Fruit fly (Drosophila melanogaster) whole organism, embryonic: ENCODE measurements around the gene bon.
A peak's percentile ranks its signal among the peaks of the same experiment; 100 is the strongest.

Experiments used
- Abd-B ChIP-seq: fragments of 200-800 bp; sonication (Bioruptor generic); optimal IDR thresholded peaks from 2 replicates; lab custom pipeline; 2018; ENCODE audit warnings: missing biosample characterization, mild to moderate bottlenecking, missing genetic modification characterization, moderate library complexity
- BEAF-32 ChIP-seq: fragments of 200-800 bp; sonication (Bioruptor generic); optimal IDR thresholded peaks from 3 replicates; lab custom pipeline; 2017; ENCODE audit warnings: missing biosample characterization, missing genetic modification characterization, mild to moderate bottlenecking, moderate library complexity, missing genetic modification reagents
- Bdp1 ChIP-seq: fragments of 200-800 bp; sonication (Bioruptor generic); optimal IDR thresholded peaks from 3 replicates; lab custom pipeline; 2016; ENCODE audit warnings: missing biosample characterization, missing genetic modification characterization
- CG10274 ChIP-seq: fragments of 200-800 bp; sonication (Bioruptor generic); optimal IDR thresholded peaks from 3 replicates; lab custom pipeline; 2017; ENCODE audit warnings: missing biosample characterization, mild to moderate bottlenecking, missing genetic modification characterization
- CG10431 ChIP-seq: fragments of 200-800 bp; sonication (Bioruptor generic); optimal IDR thresholded peaks from 3 replicates; lab custom pipeline; 2018; ENCODE audit warnings: missing biosample characterization, mild to moderate bottlenecking, missing genetic modification characterization
- CG12769 ChIP-seq: fragments of 200-800 bp; sonication (Bioruptor generic); optimal IDR thresholded peaks from 2 replicates; lab custom pipeline; 2019; ENCODE audit warnings: missing biosample characterization, mild to moderate bottlenecking, missing genetic modification characterization, moderate library complexity
- CG15269 ChIP-seq: fragments of 200-800 bp; sonication (Bioruptor generic); optimal IDR thresholded peaks from 2 replicates; lab custom pipeline; 2018; ENCODE audit warnings: missing biosample characterization, mild to moderate bottlenecking, missing genetic modification characterization, moderate library complexity
- CG15514 ChIP-seq: fragments of 200-800 bp; sonication (Bioruptor generic); optimal IDR thresholded peaks from 3 replicates; lab custom pipeline; 2017; ENCODE audit warnings: missing biosample characterization, missing genetic modification characterization, mild to moderate bottlenecking, moderate library complexity, missing genetic modification reagents
- CG16815 ChIP-seq: fragments of 200-800 bp; sonication (Bioruptor generic); optimal IDR thresholded peaks from 3 replicates; lab custom pipeline; 2017; ENCODE audit warnings: missing biosample characterization, mild to moderate bottlenecking, missing genetic modification characterization
- CG17568 ChIP-seq: fragments of 200-800 bp; sonication (Bioruptor generic); optimal IDR thresholded peaks from 2 replicates; lab custom pipeline; 2018; ENCODE audit warnings: missing biosample characterization, mild to moderate bottlenecking, missing genetic modification characterization, moderate library complexity
- CG2116 ChIP-seq: fragments of 200-800 bp; sonication (Bioruptor generic); optimal IDR thresholded peaks from 3 replicates; lab custom pipeline; 2018; ENCODE audit warnings: missing biosample characterization, mild to moderate bottlenecking, missing genetic modification characterization
- CG3281 ChIP-seq: fragments of 200-800 bp; sonication (Bioruptor generic); optimal IDR thresholded peaks from 3 replicates; lab custom pipeline; 2017; ENCODE audit warnings: missing biosample characterization, mild to moderate bottlenecking, missing genetic modification characterization
- CG4617 ChIP-seq: fragments of 200-800 bp; sonication (Bioruptor generic); optimal IDR thresholded peaks from 3 replicates; lab custom pipeline; 2016; ENCODE audit warnings: missing biosample characterization, missing genetic modification characterization, borderline replicate concordance
- CG6791 ChIP-seq: fragments of 200-800 bp; sonication (Bioruptor generic); IDR thresholded peaks from 3 replicates; pipeline ENCODE4 v1.3.6; 2022; ENCODE audit warnings: missing biosample characterization, missing genetic modification characterization; ENCODE audit not compliant: partially characterized antibody
- CG7839 ChIP-seq: fragments of 200-800 bp; sonication (Bioruptor generic); optimal IDR thresholded peaks from 3 replicates; lab custom pipeline; 2018; ENCODE audit warnings: missing biosample characterization, mild to moderate bottlenecking, missing genetic modification characterization, moderate library complexity
- CG8924 ChIP-seq: fragments of 200-800 bp; optimal IDR thresholded peaks from 3 replicates; lab custom pipeline; 2019; ENCODE audit warnings: missing biosample characterization, mild to moderate bottlenecking, missing genetic modification characterization, moderate library complexity
- Dp ChIP-seq: fragments of 200-800 bp; sonication (Bioruptor generic); optimal IDR thresholded peaks from 2 replicates; lab custom pipeline; 2018; ENCODE audit warnings: missing biosample characterization, mild to moderate bottlenecking, missing genetic modification characterization, moderate library complexity
- Hey ChIP-seq: fragments of 200-800 bp; sonication (Bioruptor generic); optimal IDR thresholded peaks from 3 replicates; lab custom pipeline; 2018; ENCODE audit warnings: missing biosample characterization, mild to moderate bottlenecking, missing genetic modification characterization
- Hr51 ChIP-seq, 2 experiments: fragments of 200-800 bp; sonication (Bioruptor generic); optimal IDR thresholded peaks; 2 replicates in 1 of 2; 3 replicates in 1 of 2; lab custom pipeline; 2016 to 2018; ENCODE audit warnings: missing biosample characterization in 2 of 2, missing genetic modification characterization in 2 of 2, mild to moderate bottlenecking in 1 of 2, moderate library complexity in 1 of 2
- Mad ChIP-seq: fragments of 200-800 bp; sonication (Bioruptor generic); optimal IDR thresholded peaks from 2 replicates; lab custom pipeline; 2016; ENCODE audit warnings: missing biosample characterization, missing genetic modification characterization
- NK7.1 ChIP-seq: fragments of 200-800 bp; sonication (Bioruptor generic); optimal IDR thresholded peaks from 3 replicates; lab custom pipeline; 2016; ENCODE audit warnings: missing biosample characterization, missing genetic modification characterization
- Oli ChIP-seq: fragments of 200-800 bp; sonication (Bioruptor generic); optimal IDR thresholded peaks from 2 replicates; lab custom pipeline; 2018; ENCODE audit warnings: missing biosample characterization, mild to moderate bottlenecking, missing genetic modification characterization, moderate library complexity
- Opbp ChIP-seq: fragments of 200-800 bp; sonication (Bioruptor generic); IDR thresholded peaks from 3 replicates; pipeline ENCODE4 v1.3.6; 2022; ENCODE audit warnings: missing biosample characterization, missing genetic modification characterization; ENCODE audit not compliant: partially characterized antibody
- PHDP ChIP-seq: fragments of 200-800 bp; sonication (Bioruptor generic); optimal IDR thresholded peaks from 3 replicates; lab custom pipeline; 2018; ENCODE audit warnings: missing biosample characterization, mild to moderate bottlenecking, missing genetic modification characterization, moderate library complexity
- Sin3A ChIP-seq: fragments of >200 bp; optimal IDR thresholded peaks from 2 replicates; lab custom pipeline; 2018
- amos ChIP-seq: fragments of 200-800 bp; sonication (Bioruptor generic); IDR thresholded peaks from 2 replicates; pipeline ENCODE4 v1.3.6; 2022; ENCODE audit warnings: missing biosample characterization, missing genetic modification characterization; ENCODE audit not compliant: partially characterized antibody
- ara ChIP-seq: fragments of 200-800 bp; sonication (Bioruptor generic); IDR thresholded peaks from 2 replicates; pipeline ENCODE4 v1.3.6; 2022; ENCODE audit warnings: missing biosample characterization, missing genetic modification characterization
- az2 ChIP-seq: fragments of 200-800 bp; sonication (Bioruptor generic); optimal IDR thresholded peaks from 3 replicates; lab custom pipeline; 2016; ENCODE audit warnings: missing biosample characterization, missing genetic modification characterization
- cas ChIP-seq: fragments of 200-800 bp; sonication (Bioruptor generic); IDR thresholded peaks from 2 replicates; pipeline ENCODE4 v1.3.6; 2022; ENCODE audit warnings: missing biosample characterization, missing genetic modification characterization
- cg ChIP-seq: fragments of 200-800 bp; sonication (Bioruptor generic); optimal IDR thresholded peaks from 3 replicates; lab custom pipeline; 2019; ENCODE audit warnings: missing biosample characterization, mild to moderate bottlenecking, missing genetic modification characterization, moderate library complexity
- chinmo ChIP-seq: fragments of 200-800 bp; sonication (Bioruptor generic); IDR thresholded peaks from 4 replicates; pipeline ENCODE4 v1.3.6; 2022; ENCODE audit warnings: missing biosample characterization, missing genetic modification characterization; ENCODE audit not compliant: partially characterized antibody
- ci ChIP-seq: fragments of 200-800 bp; sonication (Bioruptor generic); IDR thresholded peaks from 3 replicates; pipeline ENCODE4 v1.3.6; 2022; ENCODE audit warnings: missing biosample characterization, missing genetic modification characterization
- dati ChIP-seq: fragments of 200-800 bp; sonication (Bioruptor generic); IDR thresholded peaks from 2 replicates; pipeline ENCODE4 v1.3.6; 2022; ENCODE audit warnings: missing biosample characterization, missing genetic modification characterization
- dysf ChIP-seq: fragments of 200-800 bp; sonication (Bioruptor generic); IDR thresholded peaks from 3 replicates; pipeline ENCODE4 v1.3.6; 2022; ENCODE audit warnings: missing biosample characterization, missing genetic modification characterization
- gcm2 ChIP-seq: fragments of 200-800 bp; sonication (Bioruptor generic); optimal IDR thresholded peaks from 2 replicates; lab custom pipeline; 2016; ENCODE audit warnings: missing biosample characterization, missing genetic modification characterization
- grau ChIP-seq: fragments of 200-800 bp; optimal IDR thresholded peaks from 3 replicates; lab custom pipeline; 2019; ENCODE audit warnings: missing biosample characterization, mild to moderate bottlenecking, missing genetic modification characterization, moderate library complexity
- grn ChIP-seq: fragments of 200-800 bp; sonication (Bioruptor generic); optimal IDR thresholded peaks from 3 replicates; lab custom pipeline; 2017; ENCODE audit warnings: missing biosample characterization, missing genetic modification characterization
- hb ChIP-seq: fragments of 200-800 bp; sonication (Bioruptor generic); IDR thresholded peaks from 3 replicates; pipeline ENCODE4 v1.3.6; 2022; ENCODE audit warnings: missing biosample characterization, missing genetic modification characterization; ENCODE audit not compliant: partially characterized antibody
- hkb ChIP-seq, 2 experiments: fragments of 200-800 bp in 1 of 2; fragments of >200 bp in 1 of 2; sonication (Bioruptor generic) in 1 of 2; IDR thresholded peaks in 1 of 2; optimal IDR thresholded peaks in 1 of 2; 2 replicates each; pipeline versions ENCODE4 v1.3.6 to Lab custom; 2017 to 2022; ENCODE audit warnings: missing biosample characterization in 1 of 2, missing genetic modification characterization in 1 of 2
- onecut ChIP-seq: fragments of 200-800 bp; sonication (Bioruptor generic); IDR thresholded peaks from 2 replicates; pipeline ENCODE4 v1.3.6; 2022; ENCODE audit warnings: missing biosample characterization, missing genetic modification characterization
- prd ChIP-seq, 3 experiments: fragments of >200 bp in 2 of 3; fragments of 200-800 bp in 1 of 3; sonication (Bioruptor generic) in 1 of 3; optimal IDR thresholded peaks in 2 of 3; IDR thresholded peaks in 1 of 3; 2 replicates in 2 of 3; 3 replicates in 1 of 3; pipeline versions ENCODE4 v1.3.6 to Lab custom; 2017 to 2022; ENCODE audit warnings: missing biosample characterization in 1 of 3, missing genetic modification characterization in 1 of 3
- run ChIP-seq: fragments of 200-800 bp; sonication (Bioruptor generic); optimal IDR thresholded peaks from 3 replicates; lab custom pipeline; 2018; ENCODE audit warnings: missing biosample characterization, mild to moderate bottlenecking, missing genetic modification characterization
- sisA ChIP-seq: fragments of 200-800 bp; sonication (Bioruptor generic); IDR thresholded peaks from 2 replicates; pipeline ENCODE4 v1.3.6; 2022; ENCODE audit warnings: missing biosample characterization, missing genetic modification characterization
- slou ChIP-seq: fragments of 200-800 bp; sonication (Bioruptor generic); optimal IDR thresholded peaks from 3 replicates; lab custom pipeline; 2016; ENCODE audit warnings: missing biosample characterization, missing genetic modification characterization
- so ChIP-seq: fragments of 200-800 bp; sonication (Bioruptor generic); IDR thresholded peaks from 3 replicates; pipeline ENCODE4 v1.3.6; 2022; ENCODE audit warnings: missing biosample characterization, missing genetic modification characterization
- stwl ChIP-seq: fragments of 200-800 bp; sonication (Bioruptor generic); optimal IDR thresholded peaks from 3 replicates; lab custom pipeline; 2018; ENCODE audit warnings: missing biosample characterization, mild to moderate bottlenecking, missing genetic modification characterization, moderate library complexity
- sug ChIP-seq: fragments of 200-800 bp; optimal IDR thresholded peaks from 2 replicates; lab custom pipeline; 2019; ENCODE audit warnings: missing biosample characterization, mild to moderate bottlenecking, missing genetic modification characterization, moderate library complexity

bon gene

dm6 chr3R:20552093-20552492 lies 40.8 kb upstream of the bon start, which contains the start of gene Stat92E (continued):
- TF ChIP-seq grn (peak; percentile 87), CG10274 (GFP tag; lab: Kevin White, UChicago) (no peak), onecut (peak; percentile 25; the same call in 1 of the 2 replicates), Dp (GFP tag; lab: Kevin White, UChicago) (peak; percentile 95), Hey (tag; lab: Kevin White, UChicago) (no peak), hb (GFP tag; lab: Robert Waterston, UW) (no peak), ci (GFP tag; lab: Robert Waterston, UW) (0 out of 3 replicates have a peak, but pooled peaks have one; percentile 6), CG4617 (GFP tag; lab: Kevin White, UChicago) (peak; percentile 42), CG6791 (no peak), CG2116 (peak; percentile 73), amos (GFP tag; lab: Robert Waterston, UW) (peak; percentile 22; the same call in 1 of the 2 replicates), Hr51 (GFP tag; optimal IDR thresholded peaks at IDR 0.05; lab: Kevin White, UChicago) (no peak), BEAF-32 (GFP tag; lab: Kevin White, UChicago) (peak; percentile 35), CG16815 (GFP tag; lab: Kevin White, UChicago) (no peak), stwl (tag; lab: Kevin White, UChicago) (peak; percentile 23)

dm6 chr3R:20554300-20554699 lies 38.6 kb upstream of the bon start, which contains the start of gene att-ORFB:
att-ORFB (minus strand) TSS chr3R:20554400.
- TF ChIP-seq CG8924 (no peak), CG10431 (GFP tag; lab: Kevin White, UChicago) (no peak), az2 (GFP tag; lab: Kevin White, UChicago) (no peak), CG7839 (no peak), ara (no peak), CG15269 (no peak)
- TF ChIP-seq, all 482 proteins: peak for 0

dm6 chr3R:20555023-20555422 lies 37.9 kb upstream of the bon start:
- no peak for TF ChIP-seq Bdp1 (GFP tag; lab: Kevin White, UChicago)
- TF ChIP-seq Oli, result no peak
- no peak for TF ChIP-seq gcm2
- no peak for TF ChIP-seq prd (optimal IDR thresholded peaks at IDR 0.05; lab: Kevin White, UChicago)
- peak; percentile 64; the same call in 2 of the 3 replicates for TF ChIP-seq prd (GFP tag; IDR thresholded peaks at IDR 0.05; lab: Robert Waterston, UW)
- TF ChIP-seq CG15514 (GFP tag; lab: Kevin White, UChicago), result peak; percentile 43
- TF ChIP-seq sug (tag; lab: Kevin White, UChicago), result peak; percentile 85
- TF ChIP-seq so, result peak; percentile 49; the same call in 1 of the 3 replicates
- TF ChIP-seq cg (GFP tag; lab: Kevin White, UChicago), result no peak
- TF ChIP-seq dati, result no peak
- TF ChIP-seq sisA (GFP tag; lab: Robert Waterston, UW), result peak; percentile 51
- TF ChIP-seq hkb (optimal IDR thresholded peaks at IDR 0.05; lab: Kevin White, UChicago), result no peak
- TF ChIP-seq hkb (GFP tag; IDR thresholded peaks at IDR 0.05; lab: Robert Waterston, UW), result peak; percentile 76
- peak; percentile 36 for TF ChIP-seq grau (tag; lab: Kevin White, UChicago)
- peak; percentile 2 for TF ChIP-seq PHDP (tag; lab: Kevin White, UChicago)
- TF ChIP-seq dysf (GFP tag; lab: Robert Waterston, UW), result peak; percentile 73
- TF ChIP-seq Mad (GFP tag; lab: Kevin White, UChicago), result no peak
- TF ChIP-seq slou (GFP tag; lab: Kevin White, UChicago), result peak; percentile 14
- TF ChIP-seq run (tag; lab: Kevin White, UChicago), result no peak
- no peak for TF ChIP-seq chinmo (GFP tag; lab: Robert Waterston, UW)
- TF ChIP-seq NK7.1, result no peak
- TF ChIP-seq Sin3A (lab: Kevin White, UChicago), result no peak
- TF ChIP-seq Abd-B (GFP tag; lab: Kevin White, UChicago), result peak; percentile 20
- no peak for TF ChIP-seq CG17568 (GFP tag; lab: Kevin White, UChicago)
- TF ChIP-seq Opbp (GFP tag; lab: Robert Waterston, UW), result no peak
- no peak for TF ChIP-seq CG12769
- no peak for TF ChIP-seq cas
- peak; percentile 80 for TF ChIP-seq CG3281
